Worm (Caenorhabditis elegans) whole organism, midembryonic: ENCODE results near the gene nol-9.

Experiments used
- cog-1 ChIP-seq: sonication (generic microtip); optimal IDR thresholded peaks from 2 replicates; lab custom pipeline; 2016; ENCODE audit warnings: missing genetic modification characterization, missing compliant biosample characterization
- flt-1 ChIP-seq: fragments of 200-800 bp; sonication (Bioruptor generic); IDR thresholded peaks from 2 replicates; pipeline ENCODE4 v1.3.6; 2022; ENCODE audit warnings: missing genetic modification characterization, missing compliant biosample characterization
- ref-1 ChIP-seq: fragments of 200-800 bp; sonication (Bioruptor generic); conservative IDR thresholded peaks from 2 replicates; pipeline ENCODE4 v1.3.6; 2022; ENCODE audit warnings: missing genetic modification reagents, missing genetic modification characterization, missing compliant biosample characterization
- ztf-23 ChIP-seq: fragments of 200-800 bp; sonication (Bioruptor generic); IDR thresholded peaks from 2 replicates; pipeline ENCODE4 v1.3.6; 2022; ENCODE audit warnings: missing genetic modification reagents, missing genetic modification characterization, missing compliant biosample characterization

DNA sequence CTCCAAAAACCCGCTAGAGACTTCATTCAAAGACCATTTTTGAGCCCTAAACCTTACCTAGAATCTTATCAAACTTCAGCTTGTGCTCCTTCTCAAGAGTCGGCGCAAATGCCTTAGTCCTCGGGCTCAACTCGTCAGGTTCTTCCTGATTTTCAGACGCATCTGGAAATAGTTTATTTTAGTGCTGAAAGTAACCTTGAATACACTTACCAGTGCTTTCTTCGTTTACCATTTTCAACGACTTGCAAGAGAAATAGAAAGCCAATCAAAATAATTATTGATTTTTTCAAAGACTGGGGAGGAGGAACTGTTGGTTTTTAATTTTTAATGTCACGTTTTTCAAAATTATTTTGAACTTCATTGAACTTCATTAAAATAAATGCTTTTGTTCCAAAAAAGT lies 49.7 kb downstream of the nol-9 start, which contains the start of the genes ttbk-8.1 and Y38H8A.4:
- TF ChIP-seq flt-1 (GFP tag; lab: Robert Waterston, UW) (no peak), ref-1 (GFP tag; lab: Robert Waterston, UW) (no peak), cog-1 (tag; lab: Kevin White, UChicago) (no peak), ztf-23 (no peak)
